Worm (Caenorhabditis elegans) whole organism, young adult: Measurements from ENCODE around the gene nhr-20.

Experiments used
- F52B5.7 ChIP-seq: sonication (generic microtip); optimal IDR thresholded peaks from 2 replicates; lab custom pipeline; 2016; ENCODE audit warnings: mild to moderate bottlenecking, missing genetic modification characterization, missing compliant biosample characterization
- attf-3 ChIP-seq: fragments of 200-800 bp; sonication (Bioruptor generic); conservative IDR thresholded peaks from 2 replicates; pipeline ENCODE4 v1.3.6; 2022; ENCODE audit warnings: missing genetic modification reagents, missing genetic modification characterization, missing compliant biosample characterization
- ceh-58 ChIP-seq: fragments of 200-800 bp; sonication (Bioruptor generic); IDR thresholded peaks from 2 replicates; pipeline ENCODE4 v1.3.6; 2022; ENCODE audit warnings: missing genetic modification characterization, missing compliant biosample characterization
- ceh-79 ChIP-seq: sonication (generic microtip); optimal IDR thresholded peaks from 2 replicates; lab custom pipeline; 2017; ENCODE audit warnings: mild to moderate bottlenecking, missing genetic modification characterization, missing compliant biosample characterization
- dpl-1 ChIP-seq: fragments of 150-350 bp; optimal IDR thresholded peaks from 2 replicates; lab custom pipeline; 2014; ENCODE audit warnings: missing biosample characterization, missing genetic modification reagents, missing genetic modification characterization
- egrh-3 ChIP-seq: fragments of 200-800 bp; sonication (Bioruptor generic); IDR thresholded peaks from 2 replicates; pipeline ENCODE4 v1.3.6; 2022; ENCODE audit warnings: missing genetic modification reagents, missing genetic modification characterization, missing compliant biosample characterization
- ekl-4 ChIP-seq: fragments of 200-800 bp; sonication (Bioruptor generic); IDR thresholded peaks from 2 replicates; pipeline ENCODE4 v1.3.6; 2022; ENCODE audit warnings: missing genetic modification reagents, missing genetic modification characterization, missing compliant biosample characterization
- nfyb-1 ChIP-seq: fragments of 200-800 bp; sonication (Bioruptor generic); IDR thresholded peaks from 2 replicates; pipeline ENCODE4 v1.3.6; 2022; ENCODE audit warnings: missing genetic modification reagents, missing genetic modification characterization, missing compliant biosample characterization
- sea-2 ChIP-seq: fragments of 200-800 bp; sonication (Bioruptor generic); IDR thresholded peaks from 2 replicates; pipeline ENCODE4 v1.3.6; 2022; ENCODE audit warnings: missing genetic modification characterization, missing compliant biosample characterization
- tlf-1 ChIP-seq: fragments of 200-800 bp; sonication (Bioruptor generic); optimal IDR thresholded peaks from 2 replicates; lab custom pipeline; 2018; ENCODE audit warnings: mild to moderate bottlenecking, missing genetic modification characterization, missing compliant biosample characterization
- zim-3 ChIP-seq: sonication (generic microtip); optimal IDR thresholded peaks from 2 replicates; lab custom pipeline; 2017; ENCODE audit warnings: mild to moderate bottlenecking, missing genetic modification characterization, moderate library complexity, missing compliant biosample characterization

DNA sequence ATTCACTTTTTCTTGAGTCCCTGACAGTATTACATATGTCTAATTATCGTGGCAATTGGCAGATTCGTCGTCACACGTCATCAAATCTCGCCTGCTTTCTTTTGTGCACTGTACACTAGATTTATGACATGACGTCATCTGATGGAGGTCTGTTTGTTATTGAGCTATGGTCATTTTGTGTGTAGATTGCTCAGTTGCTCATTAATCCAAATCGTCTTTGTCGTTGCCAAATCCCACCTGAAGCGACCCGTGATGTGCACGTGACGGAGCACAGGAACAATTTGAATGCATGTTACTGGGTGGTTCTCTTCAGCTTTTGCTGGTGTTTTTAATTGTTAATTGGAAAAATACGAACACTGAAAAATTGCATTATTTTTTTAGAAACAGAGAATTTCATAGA lies 39.8 kb upstream of the nhr-20 start:
- TF ChIP-seq ceh-79 (tag; lab: Kevin White, UChicago) (no peak), attf-3 (GFP tag; lab: Robert Waterston, UW) (no peak), dpl-1 (no peak), sea-2 (GFP tag; lab: Robert Waterston, UW) (no peak), nfyb-1 (GFP tag; lab: Robert Waterston, UW) (no peak), F52B5.7 (no peak), ceh-58 (GFP tag; lab: Robert Waterston, UW) (no peak), ekl-4 (GFP tag; lab: Robert Waterston, UW) (no peak), zim-3 (no peak), egrh-3 (GFP tag; lab: Robert Waterston, UW) (no peak), tlf-1 (no peak)
